Fruit fly (Drosophila melanogaster) whole organism, embryonic: ENCODE measurements around the gene CG6659.
A peak's percentile ranks its signal among the peaks of the same experiment; 100 is the strongest.

ENCODE experiments used
- Antp ChIP-seq: fragments of 200-800 bp; sonication (Bioruptor generic); optimal IDR thresholded peaks from 3 replicates; lab custom pipeline; 2016; ENCODE audit warnings: missing biosample characterization, missing genetic modification characterization
- BEAF-32 ChIP-seq: fragments of 200-800 bp; sonication (Bioruptor generic); optimal IDR thresholded peaks from 3 replicates; lab custom pipeline; 2017; ENCODE audit warnings: missing biosample characterization, missing genetic modification characterization, mild to moderate bottlenecking, moderate library complexity, missing genetic modification reagents
- Bgb ChIP-seq: fragments of 200-800 bp; sonication (Bioruptor generic); IDR thresholded peaks from 2 replicates; pipeline ENCODE4 v1.3.6; 2022; ENCODE audit warnings: missing biosample characterization, missing genetic modification characterization; ENCODE audit not compliant: partially characterized antibody
- CG10209 ChIP-seq: fragments of 200-800 bp; sonication (Bioruptor generic); optimal IDR thresholded peaks from 3 replicates; lab custom pipeline; 2017; ENCODE audit warnings: missing biosample characterization, mild to moderate bottlenecking, missing genetic modification characterization, missing genetic modification reagents
- CG10267 ChIP-seq: fragments of 200-800 bp; sonication (Bioruptor generic); optimal IDR thresholded peaks from 2 replicates; lab custom pipeline; 2018; ENCODE audit warnings: missing biosample characterization, mild to moderate bottlenecking, missing genetic modification characterization, moderate library complexity
- CG11504 ChIP-seq: fragments of 200-800 bp; sonication (Bioruptor generic); optimal IDR thresholded peaks from 3 replicates; lab custom pipeline; 2019; ENCODE audit warnings: missing biosample characterization, mild to moderate bottlenecking, missing genetic modification characterization, moderate library complexity
- CG12659 ChIP-seq: fragments of 200-800 bp; sonication (Bioruptor generic); optimal IDR thresholded peaks from 3 replicates; lab custom pipeline; 2017; ENCODE audit warnings: mild to moderate bottlenecking, missing biosample characterization, missing genetic modification reagents, missing genetic modification characterization
- CG12942 ChIP-seq: fragments of 200-800 bp; sonication (Bioruptor generic); optimal IDR thresholded peaks from 3 replicates; lab custom pipeline; 2016; ENCODE audit warnings: missing biosample characterization, missing genetic modification characterization
- CG13296 ChIP-seq: fragments of 200-800 bp; sonication (Bioruptor generic); optimal IDR thresholded peaks from 3 replicates; lab custom pipeline; 2018; ENCODE audit warnings: missing biosample characterization, mild to moderate bottlenecking, missing genetic modification characterization
- CG13775 ChIP-seq: fragments of 200-800 bp; sonication (Bioruptor generic); optimal IDR thresholded peaks from 3 replicates; lab custom pipeline; 2017; ENCODE audit warnings: missing biosample characterization, mild to moderate bottlenecking, missing genetic modification characterization
- CG13894 ChIP-seq: fragments of 200-800 bp; sonication (Bioruptor generic); optimal IDR thresholded peaks from 3 replicates; lab custom pipeline; 2018; ENCODE audit warnings: missing biosample characterization, mild to moderate bottlenecking, missing genetic modification characterization, moderate library complexity
- CG15269 ChIP-seq: fragments of 200-800 bp; sonication (Bioruptor generic); optimal IDR thresholded peaks from 2 replicates; lab custom pipeline; 2018; ENCODE audit warnings: missing biosample characterization, mild to moderate bottlenecking, missing genetic modification characterization, moderate library complexity
- CG15696 ChIP-seq: fragments of 200-800 bp; sonication (Bioruptor generic); optimal IDR thresholded peaks from 2 replicates; lab custom pipeline; 2019; ENCODE audit warnings: missing biosample characterization, mild to moderate bottlenecking, missing genetic modification characterization, moderate library complexity
- CG1602 ChIP-seq: fragments of 200-800 bp; sonication (Bioruptor generic); optimal IDR thresholded peaks from 3 replicates; lab custom pipeline; 2016; ENCODE audit warnings: missing biosample characterization, missing genetic modification characterization
- CG17328 ChIP-seq: fragments of 200-800 bp; sonication (Bioruptor generic); IDR thresholded peaks from 2 replicates; pipeline ENCODE4 v1.3.6; 2022; ENCODE audit warnings: missing biosample characterization, missing genetic modification characterization
- CG17829 ChIP-seq: fragments of 200-800 bp; optimal IDR thresholded peaks from 2 replicates; lab custom pipeline; 2019; ENCODE audit warnings: missing biosample characterization, mild to moderate bottlenecking, missing genetic modification characterization, moderate library complexity
- CG2116 ChIP-seq: fragments of 200-800 bp; sonication (Bioruptor generic); optimal IDR thresholded peaks from 3 replicates; lab custom pipeline; 2018; ENCODE audit warnings: missing biosample characterization, mild to moderate bottlenecking, missing genetic modification characterization
- CG2678 ChIP-seq: fragments of 200-800 bp; sonication (Bioruptor generic); optimal IDR thresholded peaks from 3 replicates; lab custom pipeline; 2019; ENCODE audit warnings: missing biosample characterization, mild to moderate bottlenecking, missing genetic modification characterization, moderate library complexity
- CG2712 ChIP-seq: fragments of 200-800 bp; optimal IDR thresholded peaks from 3 replicates; lab custom pipeline; 2019; ENCODE audit warnings: missing biosample characterization, mild to moderate bottlenecking, missing genetic modification characterization, moderate library complexity
- CG6254 ChIP-seq: fragments of 200-800 bp; sonication (Bioruptor generic); optimal IDR thresholded peaks from 3 replicates; lab custom pipeline; 2017; ENCODE audit warnings: mild to moderate bottlenecking, missing biosample characterization, missing genetic modification reagents, missing genetic modification characterization
- CG6791 ChIP-seq: fragments of 200-800 bp; sonication (Bioruptor generic); IDR thresholded peaks from 3 replicates; pipeline ENCODE4 v1.3.6; 2022; ENCODE audit warnings: missing biosample characterization, missing genetic modification characterization; ENCODE audit not compliant: partially characterized antibody
- CG7963 ChIP-seq: fragments of 200-800 bp; sonication (Bioruptor generic); IDR thresholded peaks from 3 replicates; pipeline ENCODE4 v1.3.6; 2022; ENCODE audit warnings: missing biosample characterization, missing genetic modification characterization; ENCODE audit not compliant: partially characterized antibody
- CG8290 ChIP-seq, 3 experiments: fragments of 200-800 bp; sonication (Bioruptor generic); optimal IDR thresholded peaks; 2 replicates each; lab custom pipeline; 2016 to 2019; ENCODE audit warnings: missing biosample characterization in 3 of 3, missing genetic modification characterization in 3 of 3, mild to moderate bottlenecking in 2 of 3, moderate library complexity in 1 of 3
- CG8359 ChIP-seq: fragments of 200-800 bp; sonication (Bioruptor generic); optimal IDR thresholded peaks from 2 replicates; lab custom pipeline; 2017; ENCODE audit warnings: missing biosample characterization, mild to moderate bottlenecking, missing genetic modification characterization, borderline replicate concordance
- CG9817 ChIP-seq: fragments of 200-800 bp; sonication (Bioruptor generic); optimal IDR thresholded peaks from 2 replicates; lab custom pipeline; 2018; ENCODE audit warnings: missing biosample characterization, mild to moderate bottlenecking, missing genetic modification characterization, moderate library complexity
- Camta ChIP-seq: fragments of 200-800 bp; sonication (Bioruptor generic); optimal IDR thresholded peaks from 2 replicates; lab custom pipeline; 2016; ENCODE audit warnings: missing biosample characterization, missing genetic modification characterization
- Chrac-16 ChIP-seq: fragments of 200-800 bp; sonication (Bioruptor generic); optimal IDR thresholded peaks from 3 replicates; lab custom pipeline; 2016; ENCODE audit warnings: missing biosample characterization, missing genetic modification characterization
- CkIIα-i1 ChIP-seq: fragments of 200-800 bp; sonication (Bioruptor generic); IDR thresholded peaks from 2 replicates; pipeline ENCODE4 v1.3.6; 2022; ENCODE audit warnings: missing biosample characterization, missing genetic modification characterization
- D ChIP-seq, 2 experiments: fragments of 200-800 bp in 1 of 2; fragments of >200 bp in 1 of 2; sonication (Bioruptor generic) in 1 of 2; optimal IDR thresholded peaks; 2 replicates in 1 of 2; 3 replicates in 1 of 2; lab custom pipeline; 2017; ENCODE audit warnings: mild to moderate bottlenecking in 1 of 2, missing biosample characterization in 1 of 2, missing genetic modification characterization in 1 of 2, missing genetic modification reagents in 1 of 2
- D19A ChIP-seq: fragments of 200-800 bp; optimal IDR thresholded peaks from 3 replicates; lab custom pipeline; 2019; ENCODE audit warnings: missing biosample characterization, mild to moderate bottlenecking, missing genetic modification characterization, moderate library complexity
- Dek ChIP-seq: fragments of 200-800 bp; sonication (Bioruptor generic); optimal IDR thresholded peaks from 3 replicates; lab custom pipeline; 2019; ENCODE audit warnings: missing biosample characterization, mild to moderate bottlenecking, missing genetic modification characterization, moderate library complexity
- Dip3 ChIP-seq: fragments of 200-800 bp; sonication (Bioruptor generic); optimal IDR thresholded peaks from 3 replicates; lab custom pipeline; 2016; ENCODE audit warnings: missing biosample characterization, missing genetic modification characterization
- Drgx ChIP-seq: fragments of 200-800 bp; sonication (Bioruptor generic); IDR thresholded peaks from 2 replicates; pipeline ENCODE4 v1.3.6; 2022; ENCODE audit warnings: missing biosample characterization, missing genetic modification characterization
- E2f2 ChIP-seq: fragments of 200-800 bp; sonication (Bioruptor generic); IDR thresholded peaks from 2 replicates; pipeline ENCODE4 v1.3.6; 2022; ENCODE audit warnings: missing biosample characterization, missing genetic modification characterization
- Hmr ChIP-seq: fragments of 200-800 bp; sonication (Bioruptor generic); optimal IDR thresholded peaks from 3 replicates; lab custom pipeline; 2017; ENCODE audit warnings: mild to moderate bottlenecking, missing biosample characterization, missing genetic modification reagents, missing genetic modification characterization
- Mad ChIP-seq: fragments of 200-800 bp; sonication (Bioruptor generic); optimal IDR thresholded peaks from 2 replicates; lab custom pipeline; 2016; ENCODE audit warnings: missing biosample characterization, missing genetic modification characterization
- Nf-YA ChIP-seq: fragments of 200-800 bp; sonication (Bioruptor generic); IDR thresholded peaks from 2 replicates; pipeline ENCODE4 v1.3.6; 2022; ENCODE audit warnings: missing biosample characterization, missing genetic modification characterization
- bab2 ChIP-seq: fragments of 200-800 bp; sonication (Bioruptor generic); optimal IDR thresholded peaks from 2 replicates; lab custom pipeline; 2016; ENCODE audit warnings: missing biosample characterization, missing genetic modification characterization
- chinmo ChIP-seq: fragments of 200-800 bp; sonication (Bioruptor generic); IDR thresholded peaks from 4 replicates; pipeline ENCODE4 v1.3.6; 2022; ENCODE audit warnings: missing biosample characterization, missing genetic modification characterization; ENCODE audit not compliant: partially characterized antibody
- da ChIP-seq: fragments of 200-800 bp; sonication (Bioruptor generic); optimal IDR thresholded peaks from 2 replicates; lab custom pipeline; 2016; ENCODE audit warnings: missing biosample characterization, missing genetic modification characterization
- dysf ChIP-seq: fragments of 200-800 bp; sonication (Bioruptor generic); IDR thresholded peaks from 3 replicates; pipeline ENCODE4 v1.3.6; 2022; ENCODE audit warnings: missing biosample characterization, missing genetic modification characterization
- gfzf ChIP-seq: fragments of 200-800 bp; sonication (Bioruptor generic); optimal IDR thresholded peaks from 2 replicates; lab custom pipeline; 2016; ENCODE audit warnings: missing biosample characterization, mild to moderate bottlenecking, missing genetic modification characterization, moderate library complexity
- grau ChIP-seq: fragments of 200-800 bp; optimal IDR thresholded peaks from 3 replicates; lab custom pipeline; 2019; ENCODE audit warnings: missing biosample characterization, mild to moderate bottlenecking, missing genetic modification characterization, moderate library complexity
- inv ChIP-seq: fragments of 200-800 bp; sonication (Bioruptor generic); IDR thresholded peaks from 2 replicates; pipeline ENCODE4 v1.3.6; 2022; ENCODE audit warnings: missing biosample characterization, missing genetic modification characterization; ENCODE audit not compliant: partially characterized antibody
- pan ChIP-seq, 4 experiments: fragments of >200 bp in 3 of 4; fragments of 200-800 bp in 1 of 4; sonication (Bioruptor generic) in 1 of 4; optimal IDR thresholded peaks in 3 of 4; IDR thresholded peaks in 1 of 4; 2 replicates each; pipeline versions ENCODE4 v1.3.6 to Lab custom; 2017 to 2022; ENCODE audit warnings: missing biosample characterization in 2 of 4, missing genetic modification characterization in 2 of 4, mixed read lengths in 1 of 4
- pum ChIP-seq: fragments of 200-800 bp; sonication (Bioruptor generic); optimal IDR thresholded peaks from 2 replicates; lab custom pipeline; 2016; ENCODE audit warnings: missing biosample characterization, missing genetic modification characterization
- stwl ChIP-seq: fragments of 200-800 bp; sonication (Bioruptor generic); optimal IDR thresholded peaks from 3 replicates; lab custom pipeline; 2018; ENCODE audit warnings: missing biosample characterization, mild to moderate bottlenecking, missing genetic modification characterization, moderate library complexity

Gene CG6659

dm6 chrX:18635118-18635552 lies 22.0 kb downstream of the CG6659 start (continued):
- TF ChIP-seq pan (optimal IDR thresholded peaks at IDR 0.05; lab: Kevin White, UChicago) (no peak), pan (GFP tag; optimal IDR thresholded peaks at IDR 0.05 in 1 of 2, IDR thresholded peaks at IDR 0.05 in 1 of 2) (no peak), CG2116 (GFP tag; lab: Kevin White, UChicago) (peak; percentile 34), CG13894 (peak; percentile 42), D (optimal IDR thresholded peaks at IDR 0.05; lab: Kevin White, UChicago) (no peak), D (GFP tag; optimal IDR thresholded peaks at IDR 0.05; lab: Kevin White, UChicago) (no peak), CG11504 (peak; percentile 43), Drgx (GFP tag; lab: Robert Waterston, UW) (no peak), dysf (GFP tag; lab: Robert Waterston, UW) (peak; percentile 33; the same call in 1 of the 3 replicates), Dip3 (GFP tag; lab: Kevin White, UChicago) (peak; percentile 20), CkIIα-i1 (GFP tag; lab: Robert Waterston, UW) (no peak), Bgb (GFP tag; lab: Robert Waterston, UW) (peak; percentile 69), CG6791 (GFP tag; lab: Robert Waterston, UW) (peak; percentile 43; the same call in 2 of the 3 replicates), CG6254 (GFP tag; lab: Kevin White, UChicago) (no peak), da (GFP tag; lab: Kevin White, UChicago) (no peak), CG15696 (peak; percentile 38), Camta (GFP tag; lab: Kevin White, UChicago) (peak; percentile 30), CG12942 (GFP tag; lab: Kevin White, UChicago) (no peak), CG9817 (tag; lab: Kevin White, UChicago) (peak; percentile 55), stwl (tag; lab: Kevin White, UChicago) (peak; percentile 5), Antp (GFP tag; lab: Kevin White, UChicago) (peak; percentile 49), CG2678 (tag; lab: Kevin White, UChicago) (peak; percentile 22), Chrac-16 (GFP tag; lab: Kevin White, UChicago) (peak; percentile 57), CG17829 (peak; percentile 47), CG1602 (GFP tag; lab: Kevin White, UChicago) (peak; percentile 13), inv (GFP tag; lab: Robert Waterston, UW) (peak; percentile 55; the same call in 1 of the 2 replicates), E2f2 (GFP tag; lab: Robert Waterston, UW) (peak; percentile 80), CG10209 (GFP tag; lab: Kevin White, UChicago) (peak; percentile 44), Nf-YA (GFP tag; lab: Robert Waterston, UW) (no peak), chinmo (GFP tag; lab: Robert Waterston, UW) (peak; percentile 5; the same call in 1 of the 4 replicates), pum (GFP tag; lab: Kevin White, UChicago) (peak; percentile 26), CG15269 (tag; lab: Kevin White, UChicago) (peak; percentile 18), CG8359 (GFP tag; lab: Kevin White, UChicago) (no peak), gfzf (peak; percentile 3), CG13775 (peak; percentile 15), CG17328 (GFP tag; lab: Robert Waterston, UW) (peak; percentile 23; the same call in 1 of the 2 replicates), CG8290 (GFP tag; optimal IDR thresholded peaks at IDR 0.05; lab: Kevin White, UChicago) (no peak), CG8290 (tag; optimal IDR thresholded peaks at IDR 0.05; lab: Kevin White, UChicago) (peak in 1 of 2 experiments; percentile 62), CG10267 (tag; lab: Kevin White, UChicago) (peak; percentile 8), grau (tag; lab: Kevin White, UChicago) (peak; percentile 47), D19A (tag; lab: Kevin White, UChicago) (peak; percentile 3), CG7963 (GFP tag; lab: Robert Waterston, UW) (no peak), Mad (GFP tag; lab: Kevin White, UChicago) (peak; percentile 22), Dek (tag; lab: Kevin White, UChicago) (peak; percentile 28), CG12659 (GFP tag; lab: Kevin White, UChicago) (peak; percentile 27), BEAF-32 (GFP tag; lab: Kevin White, UChicago) (peak; percentile 77), Hmr (GFP tag; lab: Kevin White, UChicago) (peak; percentile 49), bab2 (GFP tag; lab: Kevin White, UChicago) (peak; percentile 25), CG13296 (GFP tag; lab: Kevin White, UChicago) (no peak), CG2712 (tag; lab: Kevin White, UChicago) (peak; percentile 6)
